Fruit fly (Drosophila melanogaster): ENCODE measurements around the gene Idh.
A peak's percentile ranks its signal among the peaks of the same experiment; 100 is the strongest.

Idh gene

DNA sequence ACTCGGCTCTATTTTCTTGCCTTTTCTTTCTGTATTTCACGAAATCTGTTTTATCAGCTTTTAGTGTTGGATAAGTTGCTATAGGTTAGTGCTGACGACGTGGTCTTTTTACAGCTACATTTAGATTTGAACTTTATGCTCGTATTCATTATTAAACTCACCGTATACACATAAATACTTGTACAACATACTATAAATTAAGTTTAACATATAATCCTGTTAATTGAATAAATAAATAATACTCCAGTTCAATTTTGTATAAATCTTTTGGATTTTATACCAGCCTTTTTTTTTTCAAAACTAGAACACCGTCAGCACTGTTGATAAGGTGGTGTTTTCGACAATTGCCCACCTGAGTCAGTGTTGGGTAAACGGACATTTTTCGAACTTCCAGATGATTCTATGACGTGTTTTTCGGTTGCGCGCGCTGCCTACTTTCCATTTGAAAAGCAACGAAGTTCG, 51.8 kb downstream of the Idh start, which contains the start of gene BI-1 (continued):
- TF ChIP-seq zfh1 (GFP tag; IDR thresholded peaks at IDR 0.05) (no peak), CG3847 (GFP tag; IDR thresholded peaks at IDR 0.05) (peak; percentile 84), Atf6 (GFP tag; IDR thresholded peaks at IDR 0.05) (no peak; the same call in 1 of the 2 replicates), CG1792 (GFP tag; optimal IDR thresholded peaks at IDR 0.05) (no peak), Meics (GFP tag; optimal IDR thresholded peaks at IDR 0.05) (peak; percentile 76), CG6765 (GFP tag; optimal IDR thresholded peaks at IDR 0.05) (peak; percentile 56), Sry-β (GFP tag; optimal IDR thresholded peaks at IDR 0.05) (peak; percentile 99), pnt (GFP tag; optimal IDR thresholded peaks at IDR 0.05) (no peak), CG31365 (tag; optimal IDR thresholded peaks at IDR 0.05) (no peak), hbn (GFP tag; IDR thresholded peaks at IDR 0.05; ENCODE audit: partially characterized antibody) (0 out of 2 replicates have a peak, but pooled peaks have one; percentile 16), pan (optimal IDR thresholded peaks at IDR 0.05) (no peak), pan (GFP tag; optimal IDR thresholded peaks at IDR 0.05 in 1 of 2, IDR thresholded peaks at IDR 0.05 in 1 of 2) (no peak), stc (GFP tag; IDR thresholded peaks at IDR 0.05) (no peak), slbo (GFP tag; IDR thresholded peaks at IDR 0.05) (peak; percentile 54), NC2α (GFP tag; optimal IDR thresholded peaks at IDR 0.05) (no peak), emc (GFP tag; optimal IDR thresholded peaks at IDR 0.05) (no peak), CG6272 (GFP tag; IDR thresholded peaks at IDR 0.05) (0 out of 2 replicates have a peak, but pooled peaks have one; percentile 16), CG8478 (optimal IDR thresholded peaks at IDR 0.05) (no peak), CG4328 (GFP tag; optimal IDR thresholded peaks at IDR 0.05) (peak; percentile 67), CG9932 (GFP tag; IDR thresholded peaks at IDR 0.05) (peak; percentile 82), Trl (optimal IDR thresholded peaks at IDR 0.05) (no peak), Trl (GFP tag; optimal IDR thresholded peaks at IDR 0.05) (peak; percentile 63), CG4854 (GFP tag; optimal IDR thresholded peaks at IDR 0.05) (peak; percentile 13), CG16813 (GFP tag; IDR thresholded peaks at IDR 0.05; ENCODE audit: partially characterized antibody) (no peak), Side (GFP tag; optimal IDR thresholded peaks at IDR 0.05) (no peak), CG12769 (tag; optimal IDR thresholded peaks at IDR 0.05) (no peak), Fer1 (GFP tag; optimal IDR thresholded peaks at IDR 0.05) (peak; percentile 78), maf-S (GFP tag; optimal IDR thresholded peaks at IDR 0.05) (peak; percentile 29), ranshi (GFP tag; IDR thresholded peaks at IDR 0.05) (no peak), HHEX (GFP tag; optimal IDR thresholded peaks at IDR 0.05) (peak; percentile 51), CG9609 (GFP tag; optimal IDR thresholded peaks at IDR 0.05) (no peak), CG15479 (GFP tag; optimal IDR thresholded peaks at IDR 0.05) (no peak), gt (GFP tag; IDR thresholded peaks at IDR 0.05) (no peak), gce (GFP tag; IDR thresholded peaks at IDR 0.05) (no peak), hkb (optimal IDR thresholded peaks at IDR 0.05) (peak; percentile 82), hkb (GFP tag; IDR thresholded peaks at IDR 0.05) (no peak), CG10147 (GFP tag; optimal IDR thresholded peaks at IDR 0.05) (peak; percentile 83), Opbp (GFP tag; IDR thresholded peaks at IDR 0.05; ENCODE audit: partially characterized antibody) (no peak), CG16815 (GFP tag; optimal IDR thresholded peaks at IDR 0.05) (peak; percentile 23), H15 (GFP tag; IDR thresholded peaks at IDR 0.05) (no peak), chn (GFP tag; optimal IDR thresholded peaks at IDR 0.05) (no peak), tx (GFP tag; optimal IDR thresholded peaks at IDR 0.05) (no peak), trh (GFP tag; optimal IDR thresholded peaks at IDR 0.05) (peak; percentile 39), esg (GFP tag; conservative IDR thresholded peaks at IDR 0.05) (no peak), CG2678 (tag; optimal IDR thresholded peaks at IDR 0.05) (no peak), Bteb2 (GFP tag; optimal IDR thresholded peaks at IDR 0.05) (no peak), vfl (GFP tag; optimal IDR thresholded peaks at IDR 0.05) (peak; percentile 33), Max (GFP tag; optimal IDR thresholded peaks at IDR 0.05) (peak; percentile 83), CG14014 (GFP tag; IDR thresholded peaks at IDR 0.05) (no peak), CG31441 (GFP tag; IDR thresholded peaks at IDR 0.05) (no peak), crol (GFP tag; IDR thresholded peaks at IDR 0.05) (no peak), CG10979 (tag; optimal IDR thresholded peaks at IDR 0.05) (peak; percentile 61), CG13424 (tag; optimal IDR thresholded peaks at IDR 0.05) (peak; percentile 70)

Data from whole organism, embryonic.